Worm (Caenorhabditis elegans) whole organism, L3 larva: ENCODE results near the gene nrf-6.

Source experiments
- R02D3.7 ChIP-seq: fragments of 150-350 bp; optimal IDR thresholded peaks from 2 replicates; lab custom pipeline; 2014; ENCODE audit warnings: missing biosample characterization, missing genetic modification characterization
- ama-1 ChIP-seq: fragments of 150-350 bp; optimal IDR thresholded peaks from 2 replicates; lab custom pipeline; 2018
- ceh-16 ChIP-seq: sonication (generic microtip); optimal IDR thresholded peaks from 2 replicates; lab custom pipeline; 2017; ENCODE audit warnings: missing biosample characterization, missing genetic modification characterization
- ceh-28 ChIP-seq: fragments of 150-350 bp; optimal IDR thresholded peaks from 2 replicates; lab custom pipeline; 2014; ENCODE audit warnings: missing biosample characterization, missing genetic modification reagents, missing genetic modification characterization
- ceh-82 ChIP-seq: fragments of 150-350 bp; optimal IDR thresholded peaks from 2 replicates; lab custom pipeline; 2014; ENCODE audit warnings: missing biosample characterization, missing genetic modification characterization
- ceh-9 ChIP-seq: sonication (generic microtip); optimal IDR thresholded peaks from 2 replicates; lab custom pipeline; 2018; ENCODE audit warnings: missing biosample characterization, missing genetic modification characterization
- daf-12 ChIP-seq: fragments of 150-350 bp; optimal IDR thresholded peaks from 2 replicates; lab custom pipeline; 2014; ENCODE audit warnings: missing biosample characterization, missing genetic modification reagents, missing genetic modification characterization
- egl-27 ChIP-seq: sonication (generic microtip); optimal IDR thresholded peaks from 4 replicates; lab custom pipeline; 2017; ENCODE audit warnings: missing biosample characterization, missing genetic modification reagents, missing genetic modification characterization
- egl-5 ChIP-seq: fragments of 150-350 bp; optimal IDR thresholded peaks from 2 replicates; lab custom pipeline; 2017; ENCODE audit warnings: missing biosample characterization, missing genetic modification reagents, missing genetic modification characterization, inconsistent platforms
- elt-1 ChIP-seq: fragments of 150-350 bp; optimal IDR thresholded peaks from 2 replicates; lab custom pipeline; 2014; ENCODE audit warnings: missing biosample characterization, missing genetic modification characterization
- elt-2 ChIP-seq: sonication (generic microtip); optimal IDR thresholded peaks from 2 replicates; lab custom pipeline; 2016; ENCODE audit warnings: missing genetic modification reagents, mild to moderate bottlenecking, missing genetic modification characterization, missing compliant biosample characterization
- fkh-10 ChIP-seq: sonication (generic microtip); optimal IDR thresholded peaks from 2 replicates; lab custom pipeline; 2017; ENCODE audit warnings: missing biosample characterization, missing genetic modification reagents, missing genetic modification characterization
- fos-1 ChIP-seq: fragments of 150-350 bp; optimal IDR thresholded peaks from 2 replicates; lab custom pipeline; 2014; ENCODE audit warnings: missing biosample characterization, missing genetic modification characterization
- hmg-11 ChIP-seq: sonication (generic microtip); optimal IDR thresholded peaks from 2 replicates; lab custom pipeline; 2016; ENCODE audit warnings: missing genetic modification characterization, missing compliant biosample characterization
- lin-15B ChIP-seq: fragments of 150-350 bp; optimal IDR thresholded peaks from 2 replicates; lab custom pipeline; 2014; ENCODE audit warnings: missing biosample characterization, missing genetic modification characterization
- lin-39 ChIP-seq: fragments of 150-350 bp; optimal IDR thresholded peaks from 2 replicates; lab custom pipeline; 2018; ENCODE audit warnings: missing biosample characterization, missing genetic modification reagents, missing genetic modification characterization
- lsy-12 ChIP-seq: sonication (generic microtip); optimal IDR thresholded peaks from 2 replicates; lab custom pipeline; 2016; ENCODE audit warnings: mild to moderate bottlenecking, missing genetic modification characterization, missing compliant biosample characterization
- nfya-1 ChIP-seq: sonication (generic microtip); optimal IDR thresholded peaks from 2 replicates; lab custom pipeline; 2017; ENCODE audit warnings: missing genetic modification characterization, mild to moderate bottlenecking, missing compliant biosample characterization, antibody characterized with exemption, moderate library complexity; ENCODE audit not compliant: insufficient read depth
- nhr-11 ChIP-seq: fragments of 150-350 bp; optimal IDR thresholded peaks from 2 replicates; lab custom pipeline; 2014; ENCODE audit warnings: missing biosample characterization, missing genetic modification characterization
- nhr-12 ChIP-seq: fragments of 150-350 bp; optimal IDR thresholded peaks from 2 replicates; lab custom pipeline; 2014; ENCODE audit warnings: missing biosample characterization, missing genetic modification characterization
- nhr-237 ChIP-seq: fragments of 150-350 bp; optimal IDR thresholded peaks from 2 replicates; lab custom pipeline; 2014; ENCODE audit warnings: missing biosample characterization, missing genetic modification characterization
- nhr-25 ChIP-seq: sonication (generic microtip); optimal IDR thresholded peaks from 2 replicates; lab custom pipeline; 2017; ENCODE audit warnings: missing biosample characterization, missing genetic modification characterization
- nhr-28 ChIP-seq: fragments of 150-350 bp; optimal IDR thresholded peaks from 2 replicates; lab custom pipeline; 2014; ENCODE audit warnings: missing biosample characterization, missing genetic modification characterization
- nhr-43 ChIP-seq: sonication (generic microtip); optimal IDR thresholded peaks from 2 replicates; lab custom pipeline; 2016; ENCODE audit warnings: mild to moderate bottlenecking, missing genetic modification characterization, missing compliant biosample characterization; ENCODE audit not compliant: poor library complexity, severe bottlenecking
- nhr-67 ChIP-seq: fragments of 150-350 bp; optimal IDR thresholded peaks from 2 replicates; lab custom pipeline; 2014; ENCODE audit warnings: missing biosample characterization, missing genetic modification characterization
- nhr-77 ChIP-seq: fragments of 150-350 bp; optimal IDR thresholded peaks from 2 replicates; lab custom pipeline; 2014; ENCODE audit warnings: missing biosample characterization, missing genetic modification characterization
- pha-4 ChIP-seq: fragments of 150-350 bp; optimal IDR thresholded peaks from 2 replicates; lab custom pipeline; 2014; ENCODE audit warnings: missing biosample characterization, missing genetic modification reagents, missing genetic modification characterization
- pqm-1 ChIP-seq: fragments of 150-350 bp; optimal IDR thresholded peaks from 2 replicates; lab custom pipeline; 2017; ENCODE audit warnings: missing biosample characterization, missing genetic modification characterization, inconsistent platforms
- sea-2 ChIP-seq: fragments of 150-350 bp; sonication (generic microtip); optimal IDR thresholded peaks from 4 replicates; lab custom pipeline; 2014; ENCODE audit warnings: missing biosample characterization, missing genetic modification reagents, missing genetic modification characterization
- snpc-4 ChIP-seq: fragments of 150-350 bp; optimal IDR thresholded peaks from 2 replicates; lab custom pipeline; 2014; ENCODE audit warnings: missing biosample characterization, missing genetic modification characterization
- tbx-2 ChIP-seq: sonication (generic microtip); optimal IDR thresholded peaks from 2 replicates; lab custom pipeline; 2016; ENCODE audit warnings: mild to moderate bottlenecking, missing genetic modification characterization, missing compliant biosample characterization
- unc-62 ChIP-seq: fragments of 150-350 bp; sonication (generic microtip); optimal IDR thresholded peaks from 4 replicates; lab custom pipeline; 2014; ENCODE audit warnings: missing biosample characterization, missing genetic modification reagents, missing genetic modification characterization
- ztf-11 ChIP-seq: fragments of 150-350 bp; optimal IDR thresholded peaks from 2 replicates; lab custom pipeline; 2014; ENCODE audit warnings: missing biosample characterization, missing genetic modification characterization
- ztf-4 ChIP-seq: fragments of 150-350 bp; optimal IDR thresholded peaks from 2 replicates; lab custom pipeline; 2014; ENCODE audit warnings: missing biosample characterization, missing genetic modification characterization

nrf-6 gene

DNA sequence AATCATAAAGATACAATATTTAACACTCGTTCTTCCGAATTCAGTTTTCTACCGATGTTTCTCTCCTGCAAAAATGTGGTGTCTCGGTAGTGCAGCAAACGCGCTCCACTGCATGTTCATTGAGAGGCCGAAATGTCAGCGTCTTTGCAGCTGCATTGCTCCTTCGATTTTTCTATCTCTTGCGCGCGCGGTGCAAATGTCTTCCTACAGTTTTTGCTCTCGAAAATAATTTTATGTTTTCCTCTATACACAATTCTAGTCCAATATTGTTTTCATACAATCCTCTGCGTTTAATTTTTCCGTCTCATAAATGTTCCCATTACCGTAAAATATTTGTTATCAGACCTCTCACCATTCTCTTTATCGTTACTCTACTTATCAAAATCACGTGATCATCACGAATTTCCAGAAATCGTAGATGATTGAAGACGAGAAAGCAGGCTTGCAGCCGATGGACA lies 29.9 kb upstream of the nrf-6 start, which contains the start of gene ufd-2 (continued):
- TF ChIP-seq nhr-237 (tag; lab: Kevin White, UChicago) (no peak), elt-1 (tag; lab: Kevin White, UChicago) (no peak), ceh-28 (no peak), snpc-4 (tag; lab: Kevin White, UChicago) (peak; percentile 68), nhr-12 (tag; lab: Kevin White, UChicago) (no peak)
- TF ChIP-seq, all 47 proteins: peak for 15

DNA sequence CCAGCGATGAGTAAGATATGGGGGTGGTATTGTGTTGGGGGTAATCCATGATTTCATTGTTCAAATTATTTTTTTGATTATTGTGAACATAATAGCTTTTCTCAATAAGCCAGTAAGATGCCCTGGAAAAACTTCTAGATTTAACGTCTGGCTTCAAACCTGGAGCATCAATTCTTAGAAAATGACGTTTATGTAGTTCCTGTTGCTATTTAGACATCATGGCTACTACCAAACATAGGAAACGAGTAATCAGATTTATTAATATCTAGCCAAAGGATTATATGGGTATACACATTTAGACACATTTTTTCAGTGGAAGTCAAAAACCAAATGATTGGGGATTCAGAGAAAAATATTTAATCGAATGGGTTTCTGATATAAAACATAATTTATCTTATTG lies 27.0 kb upstream of the nrf-6 start:
- TF ChIP-seq snpc-4 (tag; lab: Kevin White, UChicago), result no peak
- TF ChIP-seq fkh-10 (GFP tag; lab: Kevin White, UChicago), result no peak
- TF ChIP-seq elt-2 (tag; lab: Kevin White, UChicago), result no peak
- TF ChIP-seq nhr-11 (tag; lab: Kevin White, UChicago), result peak; percentile 81
- no peak for TF ChIP-seq nhr-67
- no peak for TF ChIP-seq tbx-2 (tag; lab: Kevin White, UChicago)
- no peak for TF ChIP-seq ama-1 (lab: Kevin White, UChicago)
- TF ChIP-seq, all 47 proteins: peak for 1

DNA sequence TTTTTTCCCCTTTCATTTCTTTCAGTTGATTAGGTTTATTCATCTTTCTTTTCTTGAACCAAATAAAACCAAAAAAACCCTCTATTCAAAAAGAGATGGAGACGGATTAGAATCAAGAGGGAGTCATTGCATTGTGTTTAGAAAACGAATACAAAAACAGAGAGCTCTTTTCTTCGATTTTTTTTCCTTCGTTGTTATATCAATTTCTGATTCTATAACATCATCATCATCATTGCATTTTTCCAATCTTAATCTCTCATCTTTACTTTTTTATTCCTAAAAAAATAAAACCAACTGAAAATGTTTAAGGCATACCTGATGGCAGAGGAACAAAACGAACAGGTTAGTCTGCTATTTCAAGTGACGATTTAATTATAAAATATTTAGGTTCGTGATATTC lies 26.3 kb upstream of the nrf-6 start, which contains the start of gene T05H10.8:
Gene T05H10.8, plus strand, starts transcription at position 301 of the 400 bp plus-strand sequence.
- TF ChIP-seq lin-15B (tag; lab: Kevin White, UChicago) (no peak), nhr-43 (tag; lab: Kevin White, UChicago) (no peak)

DNA sequence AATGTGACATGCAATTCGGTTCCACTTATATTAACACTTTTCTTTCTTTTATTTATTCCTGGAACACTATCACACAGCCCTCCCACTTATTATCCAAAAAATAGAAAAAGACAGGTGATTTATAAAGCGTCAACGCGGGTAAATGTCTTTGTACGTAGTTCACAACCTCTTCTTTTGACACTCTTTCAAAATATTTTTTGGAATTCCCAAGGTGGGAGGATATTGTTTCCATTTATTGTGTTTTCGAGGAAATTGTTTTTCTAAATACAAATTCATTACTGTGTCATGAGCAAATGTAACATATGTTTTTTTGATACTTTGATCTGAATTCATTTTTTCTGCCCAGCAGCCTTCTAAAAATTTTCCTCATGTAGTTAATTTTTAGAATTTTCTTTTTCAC lies 25.4 kb upstream of the nrf-6 start:
- TF ChIP-seq pha-4 (tag; lab: Kevin White, UChicago) (no peak), nhr-25 (tag; lab: Kevin White, UChicago) (no peak), ceh-9 (no peak), ceh-16 (tag; lab: Kevin White, UChicago) (no peak), lin-39 (tag; lab: Kevin White, UChicago) (no peak), ztf-11 (tag; lab: Kevin White, UChicago) (no peak), pqm-1 (no peak), nhr-237 (tag; lab: Kevin White, UChicago) (no peak), nhr-12 (tag; lab: Kevin White, UChicago) (no peak), egl-5 (no peak), ztf-4 (tag; lab: Kevin White, UChicago) (no peak), nhr-28 (tag; lab: Kevin White, UChicago) (no peak), fos-1 (tag; lab: Kevin White, UChicago) (no peak), hmg-11 (tag; lab: Kevin White, UChicago) (no peak), sea-2 (GFP tag; lab: Kevin White, UChicago) (no peak), elt-2 (tag; lab: Kevin White, UChicago) (no peak), R02D3.7 (tag; lab: Kevin White, UChicago) (no peak), elt-1 (tag; lab: Kevin White, UChicago) (no peak), daf-12 (tag; lab: Kevin White, UChicago) (no peak)

DNA sequence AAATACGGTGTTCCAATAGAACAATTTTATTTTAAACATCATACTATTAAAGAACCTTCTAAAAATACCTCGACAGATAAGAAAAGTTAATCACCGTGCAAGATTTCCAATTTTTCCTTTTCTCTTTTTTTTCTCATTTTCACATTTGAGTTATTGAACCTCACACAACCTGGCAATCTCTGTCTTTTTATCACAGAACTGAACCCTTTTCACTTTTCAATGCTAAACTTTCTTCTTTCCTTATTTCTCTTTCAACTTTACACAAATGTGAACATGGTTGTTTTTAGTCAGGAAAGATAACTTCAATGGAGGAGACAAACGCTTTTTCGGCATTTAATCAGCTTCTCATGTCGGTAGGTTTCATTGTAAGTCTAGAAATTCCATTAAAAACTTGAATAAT lies 20.3 kb upstream of the nrf-6 start, which contains the start of gene T05H10.4:
Gene T05H10.4, plus strand, starts transcription at position 301 of the 400 bp plus-strand sequence.
- TF ChIP-seq ceh-16 (tag; lab: Kevin White, UChicago) (no peak), nhr-77 (no peak), lin-15B (tag; lab: Kevin White, UChicago) (no peak), ceh-28 (no peak), nhr-11 (tag; lab: Kevin White, UChicago) (no peak), lsy-12 (tag; lab: Kevin White, UChicago) (no peak), nhr-67 (no peak), pqm-1 (no peak), lin-39 (tag; lab: Kevin White, UChicago) (no peak), hmg-11 (tag; lab: Kevin White, UChicago) (no peak), ztf-4 (tag; lab: Kevin White, UChicago) (no peak), nfya-1 (no peak), pha-4 (tag; lab: Kevin White, UChicago) (no peak), fos-1 (tag; lab: Kevin White, UChicago) (no peak), nhr-25 (tag; lab: Kevin White, UChicago) (no peak), egl-27 (no peak), unc-62 (no peak), ceh-82 (tag; lab: Kevin White, UChicago) (no peak)
- TF ChIP-seq, all 47 proteins: peak for 0
